Worm (Caenorhabditis elegans) whole organism, L2 larva: ENCODE results near the gene F11C1.10.

Source experiments
- egl-27 ChIP-seq: sonication (generic microtip); optimal IDR thresholded peaks from 3 replicates; lab custom pipeline; 2017; ENCODE audit warnings: missing biosample characterization, missing genetic modification reagents, missing genetic modification characterization
- elt-3 ChIP-seq: sonication (generic microtip); optimal IDR thresholded peaks from 2 replicates; lab custom pipeline; 2017; ENCODE audit warnings: missing biosample characterization, missing genetic modification characterization
- mbf-1 ChIP-seq: sonication (generic microtip); optimal IDR thresholded peaks from 2 replicates; lab custom pipeline; 2017; ENCODE audit warnings: missing biosample characterization, missing genetic modification characterization
- mdl-1 ChIP-seq, 2 experiments: fragments of 150-350 bp in 1 of 2; sonication (generic microtip) in 1 of 2; optimal IDR thresholded peaks; 2 replicates each; lab custom pipeline; 2017; ENCODE audit warnings: missing biosample characterization in 2 of 2, missing genetic modification characterization in 2 of 2
- zag-1 ChIP-seq: fragments of 150-350 bp; optimal IDR thresholded peaks from 2 replicates; lab custom pipeline; 2014; ENCODE audit warnings: missing biosample characterization, missing genetic modification characterization

DNA sequence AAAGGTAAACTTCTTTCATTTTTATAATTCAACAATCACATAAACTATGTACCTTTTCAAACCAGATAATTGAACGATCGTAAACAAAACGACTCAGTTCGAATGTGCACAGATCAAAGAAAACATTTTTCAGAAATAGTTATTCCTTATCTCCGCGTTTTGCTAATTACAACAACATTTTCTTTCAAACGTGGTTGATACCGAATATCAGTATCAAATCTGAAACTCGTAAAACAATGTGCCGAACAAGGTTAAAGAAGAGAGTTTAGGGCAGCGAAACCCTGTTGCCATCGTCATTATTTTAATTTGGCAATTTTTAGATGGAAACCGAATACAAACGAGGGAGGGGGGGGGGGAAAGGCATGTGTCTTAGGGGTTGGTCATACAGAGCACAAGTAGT is 4.5 kb downstream of the F11C1.10 start, which contains the start of gene scav-4:
- TF ChIP-seq mdl-1 (tag; optimal IDR thresholded peaks at IDR 0.05; lab: Kevin White, UChicago) (no peak), egl-27 (tag; lab: Kevin White, UChicago) (no peak), mbf-1 (tag; lab: Kevin White, UChicago) (no peak), zag-1 (tag; lab: Kevin White, UChicago) (no peak), elt-3 (tag; lab: Kevin White, UChicago) (no peak)
